Worm (Caenorhabditis elegans) whole organism, late embryonic: ENCODE data around the gene ilys-6.

Experiments
- C08G9.2 ChIP-seq: sonication (generic microtip); optimal IDR thresholded peaks from 2 replicates; lab custom pipeline; 2016; ENCODE audit warnings: mild to moderate bottlenecking, missing genetic modification characterization, moderate library complexity, missing compliant biosample characterization
- C38D4.7 ChIP-seq: fragments of 200-800 bp; sonication (Bioruptor generic); optimal IDR thresholded peaks from 2 replicates; lab custom pipeline; 2018; ENCODE audit warnings: mild to moderate bottlenecking, missing genetic modification characterization, moderate library complexity, missing compliant biosample characterization
- K09A11.1 ChIP-seq: sonication (generic microtip); optimal IDR thresholded peaks from 2 replicates; lab custom pipeline; 2017; ENCODE audit warnings: antibody characterized with exemption, mild to moderate bottlenecking, missing genetic modification characterization, missing compliant biosample characterization; ENCODE audit not compliant: insufficient read depth
- T23F11.4 ChIP-seq: fragments of 200-800 bp; sonication (Bioruptor generic); optimal IDR thresholded peaks from 2 replicates; lab custom pipeline; 2018; ENCODE audit warnings: mild to moderate bottlenecking, missing genetic modification characterization, missing compliant biosample characterization
- Y22D7AL.16 ChIP-seq: sonication (generic microtip); optimal IDR thresholded peaks from 2 replicates; lab custom pipeline; 2016; ENCODE audit warnings: missing genetic modification characterization, missing compliant biosample characterization
- ama-1 ChIP-seq: fragments of 150-350 bp; optimal IDR thresholded peaks from 2 replicates; lab custom pipeline; 2014
- ceh-14 ChIP-seq: sonication (generic microtip); optimal IDR thresholded peaks from 2 replicates; lab custom pipeline; 2016; ENCODE audit warnings: missing genotype, missing genetic modification characterization, missing compliant biosample characterization
- ceh-18 ChIP-seq: sonication (generic microtip); optimal IDR thresholded peaks from 2 replicates; lab custom pipeline; 2016; ENCODE audit warnings: missing genetic modification characterization, missing compliant biosample characterization
- ceh-19 ChIP-seq: fragments of 200-800 bp; sonication (Bioruptor generic); optimal IDR thresholded peaks from 2 replicates; lab custom pipeline; 2018; ENCODE audit warnings: mild to moderate bottlenecking, missing genetic modification characterization, missing compliant biosample characterization
- ceh-22 ChIP-seq: sonication (generic microtip); optimal IDR thresholded peaks from 2 replicates; lab custom pipeline; 2017; ENCODE audit warnings: missing biosample characterization, missing genetic modification characterization
- ceh-30 ChIP-seq: fragments of 150-350 bp; optimal IDR thresholded peaks from 2 replicates; lab custom pipeline; 2014; ENCODE audit warnings: missing biosample characterization, missing genetic modification characterization
- ceh-45 ChIP-seq: fragments of 200-800 bp; sonication (Bioruptor generic); IDR thresholded peaks from 2 replicates; pipeline ENCODE4 v1.3.6; 2022; ENCODE audit warnings: missing genetic modification reagents, missing genetic modification characterization, missing compliant biosample characterization
- ceh-48 ChIP-seq: sonication (generic microtip); optimal IDR thresholded peaks from 2 replicates; lab custom pipeline; 2016; ENCODE audit warnings: missing genetic modification characterization, inconsistent platforms, missing compliant biosample characterization
- ceh-6 ChIP-seq: fragments of 200-800 bp; sonication (Bioruptor generic); optimal IDR thresholded peaks from 2 replicates; lab custom pipeline; 2018; ENCODE audit warnings: mild to moderate bottlenecking, missing genetic modification characterization, missing compliant biosample characterization
- ceh-9 ChIP-seq: sonication (generic microtip); optimal IDR thresholded peaks from 2 replicates; lab custom pipeline; 2016; ENCODE audit warnings: mild to moderate bottlenecking, missing genetic modification characterization, inconsistent platforms, missing compliant biosample characterization
- che-1 ChIP-seq: sonication (generic microtip); optimal IDR thresholded peaks from 2 replicates; lab custom pipeline; 2016; ENCODE audit warnings: mild to moderate bottlenecking, missing genetic modification characterization, missing compliant biosample characterization
- dve-1 ChIP-seq: sonication (generic microtip); optimal IDR thresholded peaks from 2 replicates; lab custom pipeline; 2017; ENCODE audit warnings: antibody characterized with exemption, mild to moderate bottlenecking, missing genetic modification characterization, missing compliant biosample characterization
- elt-4 ChIP-seq: sonication (generic microtip); optimal IDR thresholded peaks from 2 replicates; lab custom pipeline; 2016; ENCODE audit warnings: missing genetic modification characterization, missing compliant biosample characterization
- ets-4 ChIP-seq: sonication (generic microtip); optimal IDR thresholded peaks from 2 replicates; lab custom pipeline; 2016; ENCODE audit warnings: missing genetic modification characterization, missing compliant biosample characterization
- eyg-1 ChIP-seq: sonication (generic microtip); optimal IDR thresholded peaks from 2 replicates; lab custom pipeline; 2016; ENCODE audit warnings: missing genotype, missing genetic modification characterization, missing compliant biosample characterization
- fax-1 ChIP-seq: sonication (generic microtip); optimal IDR thresholded peaks from 2 replicates; lab custom pipeline; 2016; ENCODE audit warnings: missing genotype, missing genetic modification characterization, missing compliant biosample characterization
- fkh-10 ChIP-seq: fragments of 150-350 bp; optimal IDR thresholded peaks from 2 replicates; lab custom pipeline; 2014; ENCODE audit warnings: missing biosample characterization, missing genetic modification reagents, missing genetic modification characterization
- gmeb-2 ChIP-seq: sonication (generic microtip); optimal IDR thresholded peaks from 2 replicates; lab custom pipeline; 2016; ENCODE audit warnings: missing genetic modification characterization, inconsistent platforms, missing compliant biosample characterization
- hlh-13 ChIP-seq: fragments of 200-800 bp; sonication (Bioruptor generic); optimal IDR thresholded peaks from 2 replicates; lab custom pipeline; 2018; ENCODE audit warnings: mild to moderate bottlenecking, missing genetic modification characterization, missing compliant biosample characterization
- hlh-15 ChIP-seq: sonication (generic microtip); optimal IDR thresholded peaks from 2 replicates; lab custom pipeline; 2016; ENCODE audit warnings: missing genetic modification characterization, missing compliant biosample characterization
- hlh-30 ChIP-seq: sonication (generic microtip); optimal IDR thresholded peaks from 2 replicates; lab custom pipeline; 2017; ENCODE audit warnings: antibody characterized with exemption, missing genetic modification characterization, missing compliant biosample characterization; ENCODE audit not compliant: insufficient read depth
- hlh-8 ChIP-seq: sonication (generic microtip); optimal IDR thresholded peaks from 2 replicates; lab custom pipeline; 2016; ENCODE audit warnings: missing genotype, missing genetic modification characterization, missing compliant biosample characterization
- lim-6 ChIP-seq: sonication (generic microtip); optimal IDR thresholded peaks from 2 replicates; lab custom pipeline; 2016; ENCODE audit warnings: missing genetic modification characterization, missing compliant biosample characterization
- madf-2 ChIP-seq: sonication (generic microtip); optimal IDR thresholded peaks from 2 replicates; lab custom pipeline; 2017; ENCODE audit warnings: missing genetic modification characterization, missing compliant biosample characterization
- nfya-1 ChIP-seq: sonication (generic microtip); optimal IDR thresholded peaks from 2 replicates; lab custom pipeline; 2017; ENCODE audit warnings: missing genetic modification characterization, mild to moderate bottlenecking, missing compliant biosample characterization, antibody characterized with exemption, moderate library complexity
- nhr-11 ChIP-seq: fragments of 150-350 bp; optimal IDR thresholded peaks from 2 replicates; lab custom pipeline; 2014; ENCODE audit warnings: missing biosample characterization, missing genetic modification characterization
- nhr-232 ChIP-seq: sonication (generic microtip); optimal IDR thresholded peaks from 2 replicates; lab custom pipeline; 2016; ENCODE audit warnings: missing genetic modification characterization, missing compliant biosample characterization
- odd-2 ChIP-seq: sonication (generic microtip); optimal IDR thresholded peaks from 2 replicates; lab custom pipeline; 2017; ENCODE audit warnings: antibody characterized with exemption, mild to moderate bottlenecking, missing genetic modification characterization, missing compliant biosample characterization
- pat-9 ChIP-seq: fragments of 200-800 bp; sonication (Bioruptor generic); optimal IDR thresholded peaks from 2 replicates; lab custom pipeline; 2018; ENCODE audit warnings: mild to moderate bottlenecking, missing genetic modification characterization, moderate library complexity, missing compliant biosample characterization
- pha-2 ChIP-seq: sonication (generic microtip); optimal IDR thresholded peaks from 2 replicates; lab custom pipeline; 2017; ENCODE audit warnings: mild to moderate bottlenecking, missing genetic modification characterization, missing compliant biosample characterization
- pros-1 ChIP-seq: fragments of 150-350 bp; optimal IDR thresholded peaks from 2 replicates; lab custom pipeline; 2014; ENCODE audit warnings: missing biosample characterization, missing genetic modification reagents, missing genetic modification characterization
- ref-2 ChIP-seq: sonication (generic microtip); optimal IDR thresholded peaks from 2 replicates; lab custom pipeline; 2016; ENCODE audit warnings: missing genetic modification characterization, missing compliant biosample characterization
- rnt-1 ChIP-seq: sonication (generic microtip); optimal IDR thresholded peaks from 2 replicates; lab custom pipeline; 2016; ENCODE audit warnings: missing genetic modification characterization, missing compliant biosample characterization
- sdc-2 ChIP-seq: sonication (generic microtip); optimal IDR thresholded peaks from 2 replicates; lab custom pipeline; 2016; ENCODE audit warnings: missing genotype, missing genetic modification characterization, missing compliant biosample characterization
- tbx-2 ChIP-seq: sonication (generic microtip); optimal IDR thresholded peaks from 2 replicates; lab custom pipeline; 2016; ENCODE audit warnings: missing genetic modification characterization, missing compliant biosample characterization
- unc-55 ChIP-seq: sonication (generic microtip); optimal IDR thresholded peaks from 2 replicates; lab custom pipeline; 2017; ENCODE audit warnings: missing biosample characterization, missing genetic modification reagents, missing genetic modification characterization
- unc-86 ChIP-seq: sonication (generic microtip); optimal IDR thresholded peaks from 2 replicates; lab custom pipeline; 2016; ENCODE audit warnings: missing genetic modification characterization, missing compliant biosample characterization
- zip-5 ChIP-seq: sonication (generic microtip); optimal IDR thresholded peaks from 2 replicates; lab custom pipeline; 2016; ENCODE audit warnings: missing genetic modification characterization, missing compliant biosample characterization
- ztf-16 ChIP-seq: sonication (generic microtip); optimal IDR thresholded peaks from 2 replicates; lab custom pipeline; 2017; ENCODE audit warnings: missing genetic modification characterization, missing compliant biosample characterization

ilys-6 gene

ce11 chrIV:4042274-4042673, 21.2 kb downstream of the ilys-6 start, which contains the start of gene cdc-73 (continued):
- TF ChIP-seq ceh-9 (tag; lab: Kevin White, UChicago) (no peak), pat-9 (tag; lab: Kevin White, UChicago) (no peak), ceh-48 (tag; lab: Kevin White, UChicago) (no peak), ceh-22 (tag; lab: Kevin White, UChicago) (no peak), T23F11.4 (no peak), ets-4 (tag; lab: Kevin White, UChicago) (peak; percentile 80), elt-4 (tag; lab: Kevin White, UChicago) (no peak), rnt-1 (peak; percentile 43), ceh-14 (tag; lab: Kevin White, UChicago) (peak; percentile 55), hlh-30 (tag; lab: Kevin White, UChicago) (no peak), ceh-45 (no peak), C08G9.2 (tag; lab: Kevin White, UChicago) (peak; percentile 86), che-1 (tag; lab: Kevin White, UChicago) (no peak), hlh-15 (no peak), sdc-2 (tag; lab: Kevin White, UChicago) (no peak), dve-1 (no peak), madf-2 (no peak), ama-1 (lab: Kevin White, UChicago) (no peak), ceh-19 (GFP tag; lab: Kevin White, UChicago) (no peak), gmeb-2 (tag; lab: Kevin White, UChicago) (no peak), nhr-232 (tag; lab: Kevin White, UChicago) (no peak), ztf-16 (tag; lab: Kevin White, UChicago) (no peak), unc-86 (no peak), ceh-30 (tag; lab: Kevin White, UChicago) (no peak), ceh-6 (GFP tag; lab: Kevin White, UChicago) (no peak), nfya-1 (tag; lab: Kevin White, UChicago) (no peak), fax-1 (peak; percentile 25), Y22D7AL.16 (no peak), eyg-1 (tag; lab: Kevin White, UChicago) (no peak), ceh-18 (tag; lab: Kevin White, UChicago) (no peak)

- no peak for TF ChIP-seq hlh-30 (tag; lab: Kevin White, UChicago)
- no peak for TF ChIP-seq ceh-9 (tag; lab: Kevin White, UChicago)
- no peak for TF ChIP-seq hlh-13 (GFP tag; lab: Kevin White, UChicago)
- TF ChIP-seq pha-2 (tag; lab: Kevin White, UChicago) = no peak
- TF ChIP-seq pat-9 (tag; lab: Kevin White, UChicago) = no peak
- TF ChIP-seq zip-5 (tag; lab: Kevin White, UChicago) = no peak
- no peak for TF ChIP-seq ref-2 (tag; lab: Kevin White, UChicago)
- TF ChIP-seq eyg-1 (tag; lab: Kevin White, UChicago) = no peak
- TF ChIP-seq tbx-2 (tag; lab: Kevin White, UChicago) = no peak
- TF ChIP-seq C38D4.7 (GFP tag; lab: Kevin White, UChicago) = no peak
- TF ChIP-seq ceh-6 (GFP tag; lab: Kevin White, UChicago) = no peak
These were observed 22.5 kb downstream of the ilys-6 start for ce11 chrIV:4041006-4041405.

ce11 chrIV:4039984-4040383, 23.5 kb downstream of the ilys-6 start, which contains the start of gene F35F11.2:
TSS of gene F35F11.2 (plus strand) at chrIV:4040284.
- TF ChIP-seq lim-6 (tag; lab: Kevin White, UChicago) (no peak), ceh-6 (GFP tag; lab: Kevin White, UChicago) (no peak), hlh-8 (no peak), fkh-10 (no peak), pha-2 (tag; lab: Kevin White, UChicago) (no peak), pat-9 (tag; lab: Kevin White, UChicago) (no peak), nhr-11 (tag; lab: Kevin White, UChicago) (no peak), sdc-2 (tag; lab: Kevin White, UChicago) (no peak), hlh-30 (tag; lab: Kevin White, UChicago) (no peak), zip-5 (tag; lab: Kevin White, UChicago) (no peak), ztf-16 (tag; lab: Kevin White, UChicago) (no peak), ceh-45 (no peak), ama-1 (lab: Kevin White, UChicago) (no peak), K09A11.1 (tag; lab: Kevin White, UChicago) (no peak), pros-1 (no peak), unc-55 (GFP tag; lab: Kevin White, UChicago) (no peak), odd-2 (tag; lab: Kevin White, UChicago) (no peak), eyg-1 (tag; lab: Kevin White, UChicago) (no peak)
